Worm (Caenorhabditis elegans): ENCODE results near the gene C44H4.8.

The C44H4.8 gene

ce11 chrX:14557352-14557935, 37.5 kb upstream of the C44H4.8 start (continued):
- peak; percentile 75 for TF ChIP-seq nfya-1 (tag; optimal IDR thresholded peaks at IDR 0.05; ENCODE audit: insufficient read depth)

- no peak for TF ChIP-seq fos-1 (tag; optimal IDR thresholded peaks at IDR 0.05)
- no peak for TF ChIP-seq lin-39 (tag; optimal IDR thresholded peaks at IDR 0.05)
- no peak for TF ChIP-seq nhr-77 (tag; optimal IDR thresholded peaks at IDR 0.05)
- no peak for TF ChIP-seq mml-1 (tag; optimal IDR thresholded peaks at IDR 0.05)
- no peak for TF ChIP-seq fkh-2 (tag; optimal IDR thresholded peaks at IDR 0.05)
- TF ChIP-seq pqm-1 (tag; optimal IDR thresholded peaks at IDR 0.05): peak; percentile 79
- no peak for TF ChIP-seq aly-2 (tag; optimal IDR thresholded peaks at IDR 0.05)
- TF ChIP-seq ceh-82 (tag; optimal IDR thresholded peaks at IDR 0.05): no peak
- TF ChIP-seq elt-3 (tag; optimal IDR thresholded peaks at IDR 0.05): peak in 2 of 3 experiments; percentile 27 to 53
- peak; percentile 39 for TF ChIP-seq unc-62 (GFP tag; optimal IDR thresholded peaks at IDR 0.05)
- TF ChIP-seq lin-15B (tag; optimal IDR thresholded peaks at IDR 0.05): no peak
- no peak for TF ChIP-seq ztf-4 (tag; optimal IDR thresholded peaks at IDR 0.05)
- TF ChIP-seq fkh-10 (GFP tag; optimal IDR thresholded peaks at IDR 0.05): no peak
- TF ChIP-seq ceh-9 (tag; optimal IDR thresholded peaks at IDR 0.05): no peak
- TF ChIP-seq nfya-1 (tag; optimal IDR thresholded peaks at IDR 0.05; ENCODE audit: insufficient read depth): no peak
- TF ChIP-seq R02D3.7 (tag; optimal IDR thresholded peaks at IDR 0.05): no peak
- no peak for TF ChIP-seq zag-1 (tag; optimal IDR thresholded peaks at IDR 0.05)
- TF ChIP-seq tbx-2 (tag; optimal IDR thresholded peaks at IDR 0.05): no peak
- TF ChIP-seq nhr-25 (tag; optimal IDR thresholded peaks at IDR 0.05): peak; percentile 58
- TF ChIP-seq pha-4 (tag; optimal IDR thresholded peaks at IDR 0.05): no peak
- no peak for TF ChIP-seq ama-1 (optimal IDR thresholded peaks at IDR 0.05)
- no peak for TF ChIP-seq unc-39 (tag; optimal IDR thresholded peaks at IDR 0.05)
- TF ChIP-seq nhr-67 (tag; optimal IDR thresholded peaks at IDR 0.05): no peak
- no peak for TF ChIP-seq nhr-12 (tag; optimal IDR thresholded peaks at IDR 0.05)
- peak; percentile 79 for TF ChIP-seq elt-2 (tag; optimal IDR thresholded peaks at IDR 0.05)
- TF ChIP-seq ztf-11 (tag; optimal IDR thresholded peaks at IDR 0.05): no peak
- TF ChIP-seq nhr-23 (tag; optimal IDR thresholded peaks at IDR 0.05): peak; percentile 48
- no peak for TF ChIP-seq nhr-11 (tag; optimal IDR thresholded peaks at IDR 0.05)
- TF ChIP-seq hmg-11 (tag; optimal IDR thresholded peaks at IDR 0.05): no peak
- TF ChIP-seq mdl-1 (tag; optimal IDR thresholded peaks at IDR 0.05): peak; percentile 18
- no peak for TF ChIP-seq daf-12 (tag; optimal IDR thresholded peaks at IDR 0.05)
- no peak for TF ChIP-seq skn-1 (tag; optimal IDR thresholded peaks at IDR 0.05)
- TF ChIP-seq ceh-28 (tag; optimal IDR thresholded peaks at IDR 0.05): peak; percentile 51
- TF ChIP-seq nhr-28 (tag; optimal IDR thresholded peaks at IDR 0.05): no peak
- no peak for TF ChIP-seq jun-1 (tag; optimal IDR thresholded peaks at IDR 0.05)
- no peak for TF ChIP-seq nhr-76 (tag; optimal IDR thresholded peaks at IDR 0.05)
- no peak for TF ChIP-seq nhr-43 (tag; optimal IDR thresholded peaks at IDR 0.05; ENCODE audit: poor library complexity, severe bottlenecking)
- no peak for TF ChIP-seq egl-27 (tag; optimal IDR thresholded peaks at IDR 0.05)
- no peak for TF ChIP-seq lsy-12 (tag; optimal IDR thresholded peaks at IDR 0.05)
- no peak for TF ChIP-seq sea-2 (GFP tag; optimal IDR thresholded peaks at IDR 0.05)
- no peak for TF ChIP-seq nhr-237 (tag; optimal IDR thresholded peaks at IDR 0.05)
- TF ChIP-seq ZK546.5 (tag; optimal IDR thresholded peaks at IDR 0.05): no peak
- TF ChIP-seq eor-1 (tag; optimal IDR thresholded peaks at IDR 0.05): no peak
- TF ChIP-seq ceh-16 (tag; optimal IDR thresholded peaks at IDR 0.05): no peak
- no peak for TF ChIP-seq egl-5 (tag; optimal IDR thresholded peaks at IDR 0.05)
- no peak for TF ChIP-seq elt-1 (tag; optimal IDR thresholded peaks at IDR 0.05)
- TF ChIP-seq snpc-4 (tag; optimal IDR thresholded peaks at IDR 0.05): no peak
These were observed 36.9 kb upstream of the C44H4.8 start, which contains the start of gene nhr-3 for ce11 chrX:14557936-14558554. nhr-3 (plus strand) TSS chrX:14558504.

Measured in whole organism, L3 larva.